Worm (Caenorhabditis elegans) whole organism, L3 larva: Measurements from ENCODE around the gene lec-2.

Source experiments
- elt-3 ChIP-seq, 3 experiments: fragments of 150-350 bp in 1 of 3; sonication (generic microtip) in 2 of 3; optimal IDR thresholded peaks; 2 replicates in 2 of 3; 4 replicates in 1 of 3; lab custom pipeline; 2014 to 2017; ENCODE audit warnings: missing biosample characterization in 3 of 3, missing genetic modification characterization in 3 of 3
- pha-4 ChIP-seq: fragments of 150-350 bp; optimal IDR thresholded peaks from 2 replicates; lab custom pipeline; 2014; ENCODE audit warnings: missing biosample characterization, missing genetic modification reagents, missing genetic modification characterization
- unc-39 ChIP-seq: sonication (generic microtip); optimal IDR thresholded peaks from 4 replicates; lab custom pipeline; 2017; ENCODE audit warnings: missing biosample characterization, missing genetic modification characterization

ce11 chrII:9988620-9989019, 27.4 kb downstream of the lec-2 start:
- TF ChIP-seq unc-39 (tag; lab: Kevin White, UChicago) (no peak), elt-3 (tag; optimal IDR thresholded peaks at IDR 0.05; lab: Kevin White, UChicago) (no peak), pha-4 (tag; lab: Kevin White, UChicago) (no peak)
